Worm (Caenorhabditis elegans) whole organism, L1 larva: ENCODE measurements around the gene snt-1.

Experiments used
- lin-39 ChIP-seq: fragments of 150-350 bp; optimal IDR thresholded peaks from 2 replicates; lab custom pipeline; 2014; ENCODE audit warnings: missing biosample characterization, missing genetic modification reagents, missing genetic modification characterization
- lsy-2 ChIP-seq, 2 experiments: fragments of 150-350 bp; optimal IDR thresholded peaks; 2 replicates each; lab custom pipeline; 2014; ENCODE audit warnings: missing biosample characterization in 2 of 2, missing genetic modification characterization in 2 of 2
- unc-130 ChIP-seq: fragments of 150-350 bp; optimal IDR thresholded peaks from 2 replicates; lab custom pipeline; 2017; ENCODE audit warnings: missing biosample characterization, missing genetic modification characterization, inconsistent platforms

DNA sequence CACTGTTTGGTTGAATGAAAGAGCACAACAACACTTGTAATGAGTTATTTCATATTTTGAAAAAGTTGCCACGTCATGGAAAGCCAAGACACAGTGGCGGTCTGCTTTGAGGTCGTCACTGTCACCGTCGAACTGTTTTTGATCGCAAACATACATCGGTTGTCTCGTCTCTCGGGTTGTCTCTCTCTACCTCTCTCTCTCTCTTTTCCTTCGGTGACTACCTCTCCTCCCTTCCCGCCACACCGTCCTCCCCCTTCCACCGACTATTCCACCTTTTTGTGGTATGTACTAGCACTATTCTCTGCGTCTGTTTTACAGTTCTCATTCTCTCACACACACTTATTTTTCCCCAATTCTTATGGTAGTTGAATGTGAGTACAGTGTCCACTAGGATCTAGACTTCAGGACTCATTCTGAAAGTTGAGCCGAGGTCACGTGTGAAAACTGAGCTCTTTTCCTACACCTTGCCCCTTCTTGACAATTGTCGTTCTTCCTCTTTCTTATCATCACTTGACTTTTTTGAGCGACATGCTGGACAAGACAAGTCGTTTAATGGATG is 23.1 kb downstream of the snt-1 start:
- TF ChIP-seq unc-130 (tag; lab: Kevin White, UChicago): no peak
- TF ChIP-seq lin-39 (tag; lab: Kevin White, UChicago): no peak
- peak in 1 of 2 experiments; percentile 33 for TF ChIP-seq lsy-2 (tag; optimal IDR thresholded peaks at IDR 0.05; lab: Kevin White, UChicago)
